Fruit fly (Drosophila melanogaster) whole organism, prepupa: ENCODE data around the gene Wwox.
A peak's percentile ranks its signal among the peaks of the same experiment; 100 is the strongest.

Source experiments
- Blimp-1 ChIP-seq: fragments of 200-800 bp; sonication (Bioruptor generic); optimal IDR thresholded peaks from 3 replicates; lab custom pipeline; 2017; ENCODE audit warnings: missing biosample characterization, missing genetic modification characterization, mild to moderate bottlenecking, moderate library complexity, missing genetic modification reagents
- CG10631 ChIP-seq: fragments of 200-800 bp; sonication (Bioruptor generic); optimal IDR thresholded peaks from 2 replicates; lab custom pipeline; 2016; ENCODE audit warnings: missing biosample characterization, missing genetic modification characterization
- CG10669 ChIP-seq: fragments of 200-800 bp; sonication (Bioruptor generic); optimal IDR thresholded peaks from 3 replicates; lab custom pipeline; 2018; ENCODE audit warnings: missing biosample characterization, mild to moderate bottlenecking, missing genetic modification characterization, moderate library complexity
- CG11294 ChIP-seq: fragments of 200-800 bp; sonication (Bioruptor generic); IDR thresholded peaks from 2 replicates; pipeline ENCODE4 v1.3.6; 2022; ENCODE audit warnings: missing biosample characterization, missing genetic modification characterization
- CG15336 ChIP-seq: fragments of 200-800 bp; sonication (Bioruptor generic); IDR thresholded peaks from 2 replicates; pipeline ENCODE4 v1.3.6; 2022; ENCODE audit warnings: missing biosample characterization, missing genetic modification characterization
- CG1621 ChIP-seq: fragments of 200-800 bp; sonication (Bioruptor generic); optimal IDR thresholded peaks from 3 replicates; lab custom pipeline; 2018; ENCODE audit warnings: missing biosample characterization, mild to moderate bottlenecking, missing genetic modification characterization
- CG16779 ChIP-seq: fragments of 200-800 bp; sonication (Bioruptor generic); optimal IDR thresholded peaks from 3 replicates; lab custom pipeline; 2017; ENCODE audit warnings: missing biosample characterization, mild to moderate bottlenecking, missing genetic modification characterization
- CG3032 ChIP-seq: fragments of 200-800 bp; optimal IDR thresholded peaks from 2 replicates; lab custom pipeline; 2019; ENCODE audit warnings: missing biosample characterization, mild to moderate bottlenecking, missing genetic modification characterization, moderate library complexity
- CG31627 ChIP-seq: fragments of 200-800 bp; sonication (Bioruptor generic); optimal IDR thresholded peaks from 3 replicates; lab custom pipeline; 2016; ENCODE audit warnings: missing biosample characterization, missing genetic modification characterization
- CG32006 ChIP-seq: fragments of 200-800 bp; sonication (Bioruptor generic); optimal IDR thresholded peaks from 3 replicates; lab custom pipeline; 2017; ENCODE audit warnings: missing biosample characterization, mild to moderate bottlenecking, missing genetic modification characterization
- CG34406 ChIP-seq: fragments of 200-800 bp; sonication (Bioruptor generic); optimal IDR thresholded peaks from 3 replicates; lab custom pipeline; 2016; ENCODE audit warnings: missing biosample characterization, missing genetic modification characterization
- CG6276 ChIP-seq: fragments of 200-800 bp; sonication (Bioruptor generic); optimal IDR thresholded peaks from 2 replicates; lab custom pipeline; 2017; ENCODE audit warnings: missing biosample characterization, mild to moderate bottlenecking, missing genetic modification characterization
- CG6792 ChIP-seq: fragments of 200-800 bp; sonication (Bioruptor generic); optimal IDR thresholded peaks from 3 replicates; lab custom pipeline; 2016; ENCODE audit warnings: missing biosample characterization, missing genetic modification characterization
- CG6808 ChIP-seq: fragments of 200-800 bp; sonication (Bioruptor generic); optimal IDR thresholded peaks from 3 replicates; lab custom pipeline; 2017; ENCODE audit warnings: missing biosample characterization, missing genetic modification characterization, mild to moderate bottlenecking, moderate library complexity, missing genetic modification reagents
- CG6854 ChIP-seq: fragments of 200-800 bp; sonication (Bioruptor generic); optimal IDR thresholded peaks from 2 replicates; lab custom pipeline; 2017; ENCODE audit warnings: missing biosample characterization, mild to moderate bottlenecking, missing genetic modification characterization
- CG7368 ChIP-seq: fragments of 200-800 bp; sonication (Bioruptor generic); optimal IDR thresholded peaks from 3 replicates; lab custom pipeline; 2016; ENCODE audit warnings: missing biosample characterization, missing genetic modification characterization
- CG8119 ChIP-seq: fragments of 200-800 bp; sonication (Bioruptor generic); IDR thresholded peaks from 3 replicates; pipeline ENCODE4 v1.3.6; 2022; ENCODE audit warnings: missing biosample characterization, missing genetic modification characterization
- Eip75B ChIP-seq: fragments of 200-800 bp; sonication (Bioruptor generic); optimal IDR thresholded peaks from 3 replicates; lab custom pipeline; 2016; ENCODE audit warnings: missing biosample characterization, missing genetic modification characterization
- Eip78C ChIP-seq: fragments of 200-800 bp; sonication (Bioruptor generic); peaks from one replicate; lab custom pipeline; 2016; ENCODE audit warnings: missing biosample characterization, missing genetic modification characterization
- Eip93F ChIP-seq: fragments of 200-800 bp; sonication (Bioruptor generic); optimal IDR thresholded peaks from 2 replicates; lab custom pipeline; 2016; ENCODE audit warnings: missing biosample characterization, mild to moderate bottlenecking, missing genetic modification characterization
- Ets21C ChIP-seq: fragments of 200-800 bp; sonication (Bioruptor generic); optimal IDR thresholded peaks from 3 replicates; lab custom pipeline; 2016; ENCODE audit warnings: missing biosample characterization, missing genetic modification characterization
- Ets96B ChIP-seq: fragments of 200-800 bp; optimal IDR thresholded peaks from 2 replicates; lab custom pipeline; 2019; ENCODE audit warnings: missing biosample characterization, mild to moderate bottlenecking, missing genetic modification characterization, moderate library complexity
- Hr38 ChIP-seq: sonication (Bioruptor generic); optimal IDR thresholded peaks from 2 replicates; lab custom pipeline; 2016; ENCODE audit warnings: missing biosample characterization, missing genetic modification characterization
- Hr39 ChIP-seq: fragments of 200-800 bp; sonication (Bioruptor generic); optimal IDR thresholded peaks from 2 replicates; lab custom pipeline; 2016; ENCODE audit warnings: missing biosample characterization, missing genetic modification characterization
- Met ChIP-seq: fragments of 200-800 bp; sonication (Bioruptor generic); optimal IDR thresholded peaks from 3 replicates; lab custom pipeline; 2016; ENCODE audit warnings: missing biosample characterization, missing genetic modification characterization
- Smox ChIP-seq: fragments of 200-800 bp; sonication (Bioruptor generic); optimal IDR thresholded peaks from 3 replicates; lab custom pipeline; 2016; ENCODE audit warnings: missing biosample characterization, missing genetic modification characterization
- Sox102F ChIP-seq: fragments of 200-800 bp; sonication (Bioruptor generic); optimal IDR thresholded peaks from 2 replicates; lab custom pipeline; 2016; ENCODE audit warnings: missing biosample characterization, mild to moderate bottlenecking, missing genetic modification characterization
- Sox14 ChIP-seq: fragments of 200-800 bp; sonication (Bioruptor generic); optimal IDR thresholded peaks from 3 replicates; lab custom pipeline; 2016; ENCODE audit warnings: missing biosample characterization, missing genetic modification characterization
- Sox15 ChIP-seq: fragments of 200-800 bp; sonication (Bioruptor generic); optimal IDR thresholded peaks from 3 replicates; lab custom pipeline; 2016; ENCODE audit warnings: missing biosample characterization, missing genetic modification characterization
- achi ChIP-seq: fragments of 200-800 bp; sonication (Bioruptor generic); optimal IDR thresholded peaks from 3 replicates; lab custom pipeline; 2016; ENCODE audit warnings: missing biosample characterization, missing genetic modification characterization
- cyc ChIP-seq: fragments of 200-800 bp; sonication (Bioruptor generic); optimal IDR thresholded peaks from 3 replicates; lab custom pipeline; 2016; ENCODE audit warnings: missing biosample characterization, missing genetic modification characterization
- eg ChIP-seq: fragments of 200-800 bp; sonication (Bioruptor generic); IDR thresholded peaks from 3 replicates; pipeline ENCODE4 v1.3.6; 2022; ENCODE audit warnings: missing biosample characterization, missing genetic modification characterization
- esn ChIP-seq: fragments of 200-800 bp; sonication (Bioruptor generic); optimal IDR thresholded peaks from 2 replicates; lab custom pipeline; 2016; ENCODE audit warnings: missing biosample characterization, mild to moderate bottlenecking, missing genetic modification characterization, moderate library complexity
- fd59A ChIP-seq: fragments of 200-800 bp; sonication (Bioruptor generic); optimal IDR thresholded peaks from 2 replicates; lab custom pipeline; 2017; ENCODE audit warnings: missing biosample characterization, mild to moderate bottlenecking, missing genetic modification characterization, missing genetic modification reagents
- lz ChIP-seq: fragments of 200-800 bp; sonication (Bioruptor generic); optimal IDR thresholded peaks from 3 replicates; lab custom pipeline; 2016; ENCODE audit warnings: missing biosample characterization, missing genetic modification characterization
- net ChIP-seq: fragments of 200-800 bp; sonication (Bioruptor generic); optimal IDR thresholded peaks from 3 replicates; lab custom pipeline; 2016; ENCODE audit warnings: missing biosample characterization, missing genetic modification characterization
- pdm3 ChIP-seq: fragments of 200-800 bp; sonication (Bioruptor generic); optimal IDR thresholded peaks from 3 replicates; lab custom pipeline; 2016; ENCODE audit warnings: missing biosample characterization, missing genetic modification characterization
- salr ChIP-seq, 2 experiments: fragments of 200-800 bp; sonication (Bioruptor generic); optimal IDR thresholded peaks; 3 replicates each; lab custom pipeline; 2016 to 2018; ENCODE audit warnings: missing biosample characterization in 2 of 2, missing genetic modification characterization in 2 of 2, mild to moderate bottlenecking in 1 of 2
- spab ChIP-seq: fragments of 200-800 bp; sonication (Bioruptor generic); optimal IDR thresholded peaks from 2 replicates; lab custom pipeline; 2017; ENCODE audit warnings: missing biosample characterization, mild to moderate bottlenecking, missing genetic modification characterization, missing genetic modification reagents
- ss ChIP-seq, 2 experiments: fragments of 200-800 bp; sonication (Bioruptor generic); optimal IDR thresholded peaks; 2 replicates in 1 of 2; 3 replicates in 1 of 2; lab custom pipeline; 2017 to 2018; ENCODE audit warnings: mild to moderate bottlenecking in 2 of 2, missing biosample characterization in 2 of 2, missing genetic modification characterization in 2 of 2, moderate library complexity in 1 of 2
- svp ChIP-seq: fragments of 200-800 bp; sonication (Bioruptor generic); peaks from one replicate; lab custom pipeline; 2016; ENCODE audit warnings: missing biosample characterization, missing genetic modification characterization
- topi ChIP-seq: fragments of 200-800 bp; sonication (Bioruptor generic); optimal IDR thresholded peaks from 3 replicates; lab custom pipeline; 2016; ENCODE audit warnings: missing biosample characterization, missing genetic modification characterization
- vri ChIP-seq: fragments of 200-800 bp; sonication (Bioruptor generic); optimal IDR thresholded peaks from 3 replicates; lab custom pipeline; 2016; ENCODE audit warnings: missing biosample characterization, mild to moderate bottlenecking, missing genetic modification characterization

Wwox gene

dm6 chr2L:7966866-7967549 lies 37.1 kb downstream of the Wwox start (continued):
- TF ChIP-seq CG6808 (GFP tag; lab: Kevin White, UChicago) (no peak), CG6276 (GFP tag; lab: Kevin White, UChicago) (no peak), eg (GFP tag; lab: Robert Waterston, UW) (0 out of 3 replicates have a peak, but pooled peaks have one; percentile 16), Eip78C (GFP tag; lab: Kevin White, UChicago) (peak; percentile 66), Met (GFP tag; lab: Kevin White, UChicago) (no peak), CG6792 (GFP tag; lab: Kevin White, UChicago) (no peak), achi (no peak), ss (GFP tag; optimal IDR thresholded peaks at IDR 0.05; lab: Kevin White, UChicago) (peak in 1 of 2 experiments; percentile 56), vri (GFP tag; lab: Kevin White, UChicago) (no peak), CG10669 (no peak)

dm6 chr2L:7966461-7966846 lies 37.6 kb downstream of the Wwox start:
- TF ChIP-seq Smox (GFP tag; lab: Kevin White, UChicago) (no peak), Eip75B (GFP tag; lab: Kevin White, UChicago) (no peak), Blimp-1 (GFP tag; lab: Kevin White, UChicago) (no peak), cyc (GFP tag; lab: Kevin White, UChicago) (no peak), CG32006 (GFP tag; lab: Kevin White, UChicago) (no peak), svp (GFP tag; lab: Kevin White, UChicago) (no peak), CG15336 (no peak), achi (no peak), eg (GFP tag; lab: Robert Waterston, UW) (no peak), CG11294 (GFP tag; lab: Robert Waterston, UW) (no peak), CG1621 (no peak), topi (GFP tag; lab: Kevin White, UChicago) (no peak), Eip78C (GFP tag; lab: Kevin White, UChicago) (no peak), CG7368 (GFP tag; lab: Kevin White, UChicago) (no peak), spab (no peak), CG10631 (GFP tag; lab: Kevin White, UChicago) (no peak), CG16779 (tag; lab: Kevin White, UChicago) (no peak), Hr39 (GFP tag; lab: Kevin White, UChicago) (no peak)

dm6 chr2L:7965808-7966460 lies 38.2 kb downstream of the Wwox start:
- TF ChIP-seq Smox (GFP tag; lab: Kevin White, UChicago) (no peak), esn (GFP tag; lab: Kevin White, UChicago) (no peak), CG3032 (tag; lab: Kevin White, UChicago) (peak; percentile 28), CG6854 (no peak), Eip75B (GFP tag; lab: Kevin White, UChicago) (peak; percentile 3), CG16779 (tag; lab: Kevin White, UChicago) (no peak), Sox15 (no peak), Eip93F (GFP tag; lab: Kevin White, UChicago) (no peak), spab (peak; percentile 8), CG8119 (GFP tag; lab: Robert Waterston, UW) (0 out of 3 replicates have a peak, but pooled peaks have one; percentile 34), salr (GFP tag; optimal IDR thresholded peaks at IDR 0.05; lab: Kevin White, UChicago) (peak in 1 of 2 experiments; percentile 53), CG31627 (GFP tag; lab: Kevin White, UChicago) (no peak), fd59A (GFP tag; lab: Kevin White, UChicago) (no peak), CG10631 (GFP tag; lab: Kevin White, UChicago) (peak; percentile 42), cyc (GFP tag; lab: Kevin White, UChicago) (no peak), ss (GFP tag; optimal IDR thresholded peaks at IDR 0.05; lab: Kevin White, UChicago) (no peak), vri (GFP tag; lab: Kevin White, UChicago) (no peak), CG6276 (GFP tag; lab: Kevin White, UChicago) (peak; percentile 47), eg (GFP tag; lab: Robert Waterston, UW) (peak; percentile 37; the same call in 1 of the 3 replicates), CG34406 (GFP tag; lab: Kevin White, UChicago) (peak; percentile 27), Blimp-1 (GFP tag; lab: Kevin White, UChicago) (no peak), CG10669 (peak; percentile 36), CG32006 (GFP tag; lab: Kevin White, UChicago) (peak; percentile 70), CG11294 (GFP tag; lab: Robert Waterston, UW) (no peak), Ets96B (tag; lab: Kevin White, UChicago) (peak; percentile 18), lz (GFP tag; lab: Kevin White, UChicago) (no peak), Met (GFP tag; lab: Kevin White, UChicago) (no peak), pdm3 (GFP tag; lab: Kevin White, UChicago) (peak; percentile 36), CG6792 (GFP tag; lab: Kevin White, UChicago) (no peak), Sox102F (GFP tag; lab: Kevin White, UChicago) (no peak), Ets21C (GFP tag; lab: Kevin White, UChicago) (no peak), net (GFP tag; lab: Kevin White, UChicago) (no peak), Hr38 (no peak), Sox14 (GFP tag; lab: Kevin White, UChicago) (no peak)
